Worm (Caenorhabditis elegans): Measurements from ENCODE around the gene fli-1.

Gene fli-1

DNA sequence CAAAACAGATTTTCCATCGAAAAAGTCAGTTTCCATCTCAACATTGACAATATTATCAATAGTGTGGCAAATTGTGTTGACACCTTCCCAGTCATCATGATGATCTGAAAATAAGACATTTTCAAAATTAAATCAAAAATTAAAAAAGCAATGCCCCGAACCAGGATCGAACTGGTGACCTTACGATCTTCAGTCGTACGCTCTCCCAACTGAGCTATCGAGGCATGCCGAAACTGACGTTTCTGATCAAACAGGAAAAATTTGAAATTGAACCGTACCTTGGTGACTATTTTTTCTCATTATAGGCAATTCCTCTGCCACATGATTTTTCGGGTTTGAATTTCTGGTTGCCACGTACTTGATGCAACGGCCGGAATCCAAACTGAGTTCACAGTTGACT, 30.1 kb downstream of the fli-1 start (continued):
- TF ChIP-seq ceh-100 (GFP tag; IDR thresholded peaks at IDR 0.05) (no peak), hmg-20 (GFP tag; IDR thresholded peaks at IDR 0.05) (no peak), F49E8.2 (tag; optimal IDR thresholded peaks at IDR 0.05; ENCODE audit: insufficient read depth) (no peak), sdz-38 (tag; optimal IDR thresholded peaks at IDR 0.05) (no peak), ztf-6 (GFP tag; IDR thresholded peaks at IDR 0.05) (no peak), hmg-1.2 (GFP tag; IDR thresholded peaks at IDR 0.05) (peak; percentile 34; the same call in 1 of the 2 replicates), ceh-79 (tag; optimal IDR thresholded peaks at IDR 0.05) (no peak), hlh-12 (tag; optimal IDR thresholded peaks at IDR 0.05) (no peak), F57A8.1 (GFP tag; optimal IDR thresholded peaks at IDR 0.05) (no peak), ekl-4 (GFP tag; IDR thresholded peaks at IDR 0.05) (no peak), rpc-1 (optimal IDR thresholded peaks at IDR 0.05) (peak; percentile 52), rpc-1 (tag; optimal IDR thresholded peaks at IDR 0.05) (peak; percentile 76), dox-1 (GFP tag; IDR thresholded peaks at IDR 0.05) (no peak), madf-8 (GFP tag; conservative IDR thresholded peaks at IDR 0.05) (no peak), K11D2.4 (GFP tag; IDR thresholded peaks at IDR 0.05) (no peak), madf-10 (tag; optimal IDR thresholded peaks at IDR 0.05) (no peak), ZK185.1 (tag; optimal IDR thresholded peaks at IDR 0.05; ENCODE audit: poor library complexity, severe bottlenecking) (no peak), Y95B8A.8 (GFP tag; IDR thresholded peaks at IDR 0.05) (no peak), ztf-18 (tag; optimal IDR thresholded peaks at IDR 0.05) (no peak), akir-1 (GFP tag; optimal IDR thresholded peaks at IDR 0.05) (no peak), sptf-2 (GFP tag; optimal IDR thresholded peaks at IDR 0.05) (no peak), snpc-3.4 (tag; optimal IDR thresholded peaks at IDR 0.05) (peak; percentile 17), tbp1 (GFP tag; optimal IDR thresholded peaks at IDR 0.05) (peak; percentile 88), snpc-4 (GFP tag; optimal IDR thresholded peaks at IDR 0.05) (no peak), snpc-4 (tag; optimal IDR thresholded peaks at IDR 0.05) (no peak), cebp-1 (GFP tag; IDR thresholded peaks at IDR 0.05) (no peak), cebp-1 (tag; optimal IDR thresholded peaks at IDR 0.05) (no peak), ama-1 (optimal IDR thresholded peaks at IDR 0.05) (no peak), ama-1 (GFP tag; optimal IDR thresholded peaks at IDR 0.05) (no peak), F23B12.7 (tag; optimal IDR thresholded peaks at IDR 0.05; ENCODE audit: insufficient read depth) (peak; percentile 11), nfya-1 (tag; optimal IDR thresholded peaks at IDR 0.05; ENCODE audit: borderline replicate concordance, insufficient read depth) (no peak), unc-62 (GFP tag; optimal IDR thresholded peaks at IDR 0.05) (no peak), egrh-3 (GFP tag; IDR thresholded peaks at IDR 0.05) (no peak), aptf-3 (GFP tag; IDR thresholded peaks at IDR 0.05) (no peak), ztf-25 (GFP tag; IDR thresholded peaks at IDR 0.05) (no peak), F10E7.11 (tag; optimal IDR thresholded peaks at IDR 0.05) (no peak), tbx-9 (tag; optimal IDR thresholded peaks at IDR 0.05; ENCODE audit: borderline replicate concordance) (no peak), ztf-22 (GFP tag; optimal IDR thresholded peaks at IDR 0.05) (no peak), lag-1 (GFP tag; IDR thresholded peaks at IDR 0.05) (no peak), F57C9.4 (tag; optimal IDR thresholded peaks at IDR 0.05) (no peak), chd-7 (tag; optimal IDR thresholded peaks at IDR 0.05) (no peak), mcd-1 (GFP tag; IDR thresholded peaks at IDR 0.05) (no peak), T26A5.8 (tag; optimal IDR thresholded peaks at IDR 0.05) (no peak), dpl-1 (GFP tag; optimal IDR thresholded peaks at IDR 0.05) (no peak), fkh-3 (tag; optimal IDR thresholded peaks at IDR 0.05) (no peak), F52B5.7 (tag; optimal IDR thresholded peaks at IDR 0.05) (no peak), athp-1 (tag; optimal IDR thresholded peaks at IDR 0.05) (no peak), pha-4 (tag; optimal IDR thresholded peaks at IDR 0.05) (no peak), rec-8 (tag; optimal IDR thresholded peaks at IDR 0.05) (peak in 1 of 2 experiments; percentile 25), unc-130 (GFP tag; optimal IDR thresholded peaks at IDR 0.05) (no peak), ceh-40 (GFP tag; IDR thresholded peaks at IDR 0.05) (peak; percentile 20; the same call in 1 of the 2 replicates)

All from whole organism, young adult.